Worm (Caenorhabditis elegans) whole organism, early embryonic: Measurements from ENCODE around the gene W07G4.5.

ENCODE experiments used
- hmbx-1 ChIP-seq: sonication (generic microtip); optimal IDR thresholded peaks from 2 replicates; lab custom pipeline; 2016; ENCODE audit warnings: mild to moderate bottlenecking, missing genetic modification characterization, missing compliant biosample characterization
- pes-1 ChIP-seq: fragments of 200-800 bp; sonication (Bioruptor generic); IDR thresholded peaks from 2 replicates; pipeline ENCODE4 v1.3.6; 2022; ENCODE audit warnings: missing genetic modification reagents, missing genetic modification characterization, missing compliant biosample characterization
- tbx-37 ChIP-seq: fragments of 200-800 bp; sonication (Bioruptor generic); conservative IDR thresholded peaks from 2 replicates; pipeline ENCODE4 v1.3.6; 2022; ENCODE audit warnings: missing genetic modification reagents, missing genetic modification characterization, missing compliant biosample characterization

DNA sequence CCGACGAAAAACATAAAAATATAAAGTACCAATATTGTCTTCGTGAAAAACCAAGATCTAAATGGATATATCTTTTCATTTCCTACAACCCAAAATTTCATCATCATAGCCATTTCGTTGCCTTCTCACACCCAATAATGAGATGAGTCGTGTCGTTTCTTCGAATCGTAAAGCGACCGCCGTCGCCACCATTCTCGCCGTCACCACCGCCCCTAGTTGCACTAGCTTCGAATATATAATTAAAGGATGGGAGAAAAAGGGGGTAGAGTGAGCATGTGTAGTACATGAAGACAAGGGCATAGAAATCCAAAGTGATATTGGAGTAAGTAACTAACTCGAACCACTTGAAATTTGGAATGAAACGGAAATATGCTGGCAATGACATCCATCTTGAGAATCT, 25.5 kb upstream of the W07G4.5 start:
- TF ChIP-seq hmbx-1 (tag; lab: Kevin White, UChicago) (no peak), tbx-37 (GFP tag; lab: Robert Waterston, UW) (no peak), pes-1 (GFP tag; lab: Robert Waterston, UW) (no peak)
